Worm (Caenorhabditis elegans) whole organism, L1 larva: ENCODE measurements around the gene henn-1.

ENCODE experiments used
- ceh-63 ChIP-seq: fragments of 200-800 bp; sonication (Bioruptor generic); optimal IDR thresholded peaks from 2 replicates; lab custom pipeline; 2018; ENCODE audit warnings: mild to moderate bottlenecking, missing genetic modification characterization, missing compliant biosample characterization
- ceh-8 ChIP-seq: fragments of 200-800 bp; sonication (Bioruptor generic); optimal IDR thresholded peaks from 2 replicates; lab custom pipeline; 2018; ENCODE audit warnings: mild to moderate bottlenecking, missing genetic modification characterization, moderate library complexity, missing compliant biosample characterization
- jun-1 ChIP-seq: fragments of 150-350 bp; optimal IDR thresholded peaks from 2 replicates; lab custom pipeline; 2014; ENCODE audit warnings: missing biosample characterization, missing genetic modification reagents, missing genetic modification characterization
- mab-9 ChIP-seq: fragments of 200-800 bp; sonication (Bioruptor generic); IDR thresholded peaks from 2 replicates; pipeline ENCODE4 v1.3.6; 2022; ENCODE audit warnings: missing genetic modification reagents, missing genetic modification characterization, missing compliant biosample characterization
- nhr-19 ChIP-seq: fragments of 200-800 bp; sonication (Bioruptor generic); conservative IDR thresholded peaks from 2 replicates; pipeline ENCODE4 v1.3.6; 2022; ENCODE audit warnings: missing genetic modification characterization, missing compliant biosample characterization

DNA sequence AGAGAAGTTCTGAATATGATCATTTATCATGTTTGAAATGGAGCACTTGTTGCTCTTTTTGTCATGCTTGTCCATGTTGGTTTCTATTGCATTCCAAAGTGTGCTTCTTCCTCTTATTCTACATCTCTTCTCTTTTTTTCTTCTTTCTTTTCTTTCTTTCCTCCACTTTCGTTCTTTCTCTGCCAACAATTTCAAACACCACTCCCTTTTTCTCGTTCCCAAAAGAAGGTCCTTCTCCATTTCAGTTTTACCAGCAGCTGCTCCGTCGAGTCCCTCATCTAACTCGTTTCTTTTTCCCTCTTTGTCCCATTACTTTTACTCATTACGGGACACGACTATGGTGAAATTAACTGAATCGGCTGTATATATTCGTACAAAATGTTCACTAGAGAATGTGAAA is 22.5 kb downstream of the henn-1 start, which contains the start of gene F09G8.5:
- no peak for TF ChIP-seq ceh-8 (GFP tag; lab: Kevin White, UChicago)
- TF ChIP-seq jun-1 (tag; lab: Kevin White, UChicago): no peak
- no peak for TF ChIP-seq mab-9 (GFP tag; lab: Robert Waterston, UW)
- no peak for TF ChIP-seq ceh-63 (GFP tag; lab: Kevin White, UChicago)
- TF ChIP-seq nhr-19 (GFP tag; lab: Robert Waterston, UW): no peak
